Worm (Caenorhabditis elegans) whole organism, L4/young adult: Measurements from ENCODE around the gene C05E11.2.

Experiments used
- W03F9.2 ChIP-seq: fragments of 150-350 bp; optimal IDR thresholded peaks from 2 replicates; lab custom pipeline; 2014; ENCODE audit warnings: missing biosample characterization, missing genetic modification characterization
- dao-5 ChIP-seq: sonication (generic microtip); optimal IDR thresholded peaks from 2 replicates; lab custom pipeline; 2016; ENCODE audit warnings: missing genotype, missing genetic modification characterization, moderate library complexity, missing compliant biosample characterization
- him-1 ChIP-seq: sonication (generic microtip); optimal IDR thresholded peaks from 2 replicates; lab custom pipeline; 2016; ENCODE audit warnings: missing genotype, missing genetic modification reagents, missing genetic modification characterization, missing compliant biosample characterization

DNA sequence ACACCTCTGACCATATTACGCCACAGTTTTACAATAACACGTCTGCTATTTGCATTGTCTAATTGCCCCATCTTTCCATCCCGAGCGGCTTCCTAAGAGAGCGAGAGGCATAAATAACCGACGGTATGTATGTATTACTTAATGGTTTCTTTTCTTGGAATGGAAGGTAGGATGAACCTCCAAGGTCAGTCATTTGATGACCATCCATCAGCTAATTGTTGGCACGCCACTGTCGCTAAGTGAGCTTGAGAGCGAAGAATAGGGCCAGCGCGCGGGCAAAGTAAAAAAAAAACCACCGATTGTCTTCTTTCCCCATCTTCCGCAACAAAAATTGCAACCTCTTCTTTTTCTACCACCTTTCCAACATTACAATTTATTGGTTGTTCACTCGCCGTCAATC, 30.7 kb upstream of the C05E11.2 start:
- TF ChIP-seq him-1 (tag; lab: Kevin White, UChicago) (no peak), W03F9.2 (tag; lab: Kevin White, UChicago) (no peak), dao-5 (tag; lab: Kevin White, UChicago) (no peak)
